Fruit fly (Drosophila melanogaster): Measurements from ENCODE around the gene ND-13B.
A peak's percentile ranks its signal among the peaks of the same experiment; 100 is the strongest.

The ND-13B gene

DNA sequence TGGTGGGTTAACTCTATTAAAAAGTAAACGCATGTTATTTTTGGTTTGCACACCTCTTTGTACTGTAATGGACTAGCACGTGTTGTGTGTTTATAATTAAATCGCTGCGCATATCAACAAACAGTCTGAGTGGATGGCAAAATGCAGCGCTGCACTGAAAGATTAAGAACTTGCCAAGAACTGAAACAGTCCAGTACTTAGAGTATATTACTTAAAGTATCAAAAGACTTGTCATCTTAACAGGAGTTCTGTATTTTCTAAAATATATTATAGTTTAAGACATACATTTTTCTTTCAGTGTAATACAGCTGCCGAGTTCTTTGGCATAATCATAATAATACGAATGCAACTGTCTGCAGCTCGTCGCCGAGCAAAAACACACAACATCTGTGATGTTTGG lies 45.5 kb downstream of the ND-13B start (continued):
- TF ChIP-seq fd96Cb (tag; optimal IDR thresholded peaks at IDR 0.05) (no peak), CG5953 (GFP tag; IDR thresholded peaks at IDR 0.05) (no peak), CG12236 (GFP tag; optimal IDR thresholded peaks at IDR 0.05) (no peak), CG10147 (GFP tag; optimal IDR thresholded peaks at IDR 0.05) (no peak), CG12071 (GFP tag; optimal IDR thresholded peaks at IDR 0.05) (no peak), CG15073 (GFP tag; optimal IDR thresholded peaks at IDR 0.05) (no peak), sens-2 (GFP tag; IDR thresholded peaks at IDR 0.05) (no peak), Hr3 (GFP tag; optimal IDR thresholded peaks at IDR 0.05) (no peak), HmgD (GFP tag; optimal IDR thresholded peaks at IDR 0.05) (no peak), CG10565 (GFP tag; optimal IDR thresholded peaks at IDR 0.05) (no peak), Rx (GFP tag; IDR thresholded peaks at IDR 0.05) (no peak), CG7963 (GFP tag; IDR thresholded peaks at IDR 0.05; ENCODE audit: partially characterized antibody) (no peak), MESR4 (GFP tag; optimal IDR thresholded peaks at IDR 0.05) (no peak), CG3065 (GFP tag; optimal IDR thresholded peaks at IDR 0.05) (no peak), hb (GFP tag; IDR thresholded peaks at IDR 0.05; ENCODE audit: partially characterized antibody) (no peak), al (GFP tag; IDR thresholded peaks at IDR 0.05) (no peak), dysf (GFP tag; IDR thresholded peaks at IDR 0.05) (no peak), grn (GFP tag; optimal IDR thresholded peaks at IDR 0.05) (no peak), Trl (optimal IDR thresholded peaks at IDR 0.05) (no peak), Trl (GFP tag; optimal IDR thresholded peaks at IDR 0.05) (no peak), Sin3A (optimal IDR thresholded peaks at IDR 0.05) (no peak), Stat92E (GFP tag; optimal IDR thresholded peaks at IDR 0.05) (no peak), E2f1 (GFP tag; IDR thresholded peaks at IDR 0.05) (no peak), Xbp1 (GFP tag; optimal IDR thresholded peaks at IDR 0.05) (peak; percentile 6), seq (GFP tag; IDR thresholded peaks at IDR 0.05) (no peak), CG6254 (GFP tag; optimal IDR thresholded peaks at IDR 0.05) (no peak), Ssrp (tag; optimal IDR thresholded peaks at IDR 0.05) (peak; percentile 9), gsb-n (tag; optimal IDR thresholded peaks at IDR 0.05) (no peak), Mad (GFP tag; optimal IDR thresholded peaks at IDR 0.05) (no peak), br (optimal IDR thresholded peaks at IDR 0.05) (no peak), Ets65A (GFP tag) (peak; percentile 87), CG8359 (GFP tag; optimal IDR thresholded peaks at IDR 0.05; ENCODE audit: borderline replicate concordance) (no peak), sens (GFP tag) (peak; percentile 77), Mes4 (GFP tag; optimal IDR thresholded peaks at IDR 0.05) (no peak), CG1603 (tag; optimal IDR thresholded peaks at IDR 0.05) (peak; percentile 13), CG4282 (GFP tag; optimal IDR thresholded peaks at IDR 0.05) (no peak), rib (GFP tag; IDR thresholded peaks at IDR 0.05) (no peak), CG7372 (GFP tag; IDR thresholded peaks at IDR 0.05) (no peak), CG11723 (GFP tag; optimal IDR thresholded peaks at IDR 0.05) (no peak), E2f2 (GFP tag; IDR thresholded peaks at IDR 0.05) (no peak), CG13296 (GFP tag; optimal IDR thresholded peaks at IDR 0.05) (no peak), CG10267 (tag; optimal IDR thresholded peaks at IDR 0.05) (no peak), ci (GFP tag; IDR thresholded peaks at IDR 0.05) (0 out of 3 replicates have a peak, but pooled peaks have one; percentile 52), jing (GFP tag; optimal IDR thresholded peaks at IDR 0.05) (no peak), CG10979 (tag; optimal IDR thresholded peaks at IDR 0.05) (peak; percentile 9), bab2 (GFP tag; optimal IDR thresholded peaks at IDR 0.05) (no peak), D19B (GFP tag; optimal IDR thresholded peaks at IDR 0.05) (no peak), kni (GFP tag; optimal IDR thresholded peaks at IDR 0.05) (no peak), disco-r (GFP tag; optimal IDR thresholded peaks at IDR 0.05) (no peak), eyg (GFP tag; optimal IDR thresholded peaks at IDR 0.05) (no peak), fu2 (GFP tag; optimal IDR thresholded peaks at IDR 0.05) (no peak), so (GFP tag; IDR thresholded peaks at IDR 0.05) (no peak), ATbp (GFP tag; optimal IDR thresholded peaks at IDR 0.05) (no peak), CG43689 (GFP tag; IDR thresholded peaks at IDR 0.05) (no peak)
